Fruit fly (Drosophila melanogaster) whole organism, embryonic: ENCODE data around the gene chic.

ENCODE experiments used
- CG10366 ChIP-seq: fragments of 200-800 bp; sonication (Bioruptor generic); IDR thresholded peaks from 2 replicates; pipeline ENCODE4 v1.3.6; 2022; ENCODE audit warnings: missing biosample characterization, missing genetic modification characterization
- CG10565 ChIP-seq: fragments of 200-800 bp; sonication (Bioruptor generic); optimal IDR thresholded peaks from 3 replicates; lab custom pipeline; 2016; ENCODE audit warnings: missing biosample characterization, mild to moderate bottlenecking, missing genetic modification characterization
- CG11085 ChIP-seq: fragments of 200-800 bp; sonication (Bioruptor generic); IDR thresholded peaks from 2 replicates; pipeline ENCODE4 v1.3.6; 2022; ENCODE audit warnings: missing biosample characterization, missing genetic modification characterization
- CG12104 ChIP-seq: fragments of 200-800 bp; sonication (Bioruptor generic); optimal IDR thresholded peaks from 3 replicates; lab custom pipeline; 2016; ENCODE audit warnings: missing biosample characterization, missing genetic modification characterization
- CG12299 ChIP-seq: fragments of 200-800 bp; sonication (Bioruptor generic); optimal IDR thresholded peaks from 2 replicates; lab custom pipeline; 2018; ENCODE audit warnings: missing biosample characterization, mild to moderate bottlenecking, missing genetic modification characterization
- CG12942 ChIP-seq: fragments of 200-800 bp; sonication (Bioruptor generic); optimal IDR thresholded peaks from 3 replicates; lab custom pipeline; 2016; ENCODE audit warnings: missing biosample characterization, missing genetic modification characterization
- CG13123 ChIP-seq: fragments of 200-800 bp; sonication (Bioruptor generic); optimal IDR thresholded peaks from 2 replicates; lab custom pipeline; 2016; ENCODE audit warnings: missing biosample characterization, missing genetic modification characterization
- CG13894 ChIP-seq: fragments of 200-800 bp; sonication (Bioruptor generic); optimal IDR thresholded peaks from 3 replicates; lab custom pipeline; 2018; ENCODE audit warnings: missing biosample characterization, mild to moderate bottlenecking, missing genetic modification characterization, moderate library complexity
- CG14710 ChIP-seq: fragments of 200-800 bp; sonication (Bioruptor generic); optimal IDR thresholded peaks from 3 replicates; lab custom pipeline; 2019; ENCODE audit warnings: missing biosample characterization, mild to moderate bottlenecking, missing genetic modification characterization, moderate library complexity
- CG15073 ChIP-seq: fragments of 200-800 bp; sonication (Bioruptor generic); optimal IDR thresholded peaks from 2 replicates; lab custom pipeline; 2016; ENCODE audit warnings: missing biosample characterization, missing genetic modification characterization
- CG1647 ChIP-seq: fragments of 200-800 bp; sonication (Bioruptor generic); optimal IDR thresholded peaks from 3 replicates; lab custom pipeline; 2016; ENCODE audit warnings: missing biosample characterization, missing genetic modification characterization
- CG1832 ChIP-seq: fragments of 200-800 bp; sonication (Bioruptor generic); optimal IDR thresholded peaks from 2 replicates; lab custom pipeline; 2017; ENCODE audit warnings: missing biosample characterization, mild to moderate bottlenecking, missing genetic modification characterization, inconsistent platforms
- CG4854 ChIP-seq: fragments of 200-800 bp; sonication (Bioruptor generic); optimal IDR thresholded peaks from 2 replicates; lab custom pipeline; 2016; ENCODE audit warnings: missing biosample characterization, missing genetic modification characterization, inconsistent platforms
- CG6854 ChIP-seq: fragments of 200-800 bp; sonication (Bioruptor generic); optimal IDR thresholded peaks from 3 replicates; lab custom pipeline; 2017; ENCODE audit warnings: missing biosample characterization, mild to moderate bottlenecking, missing genetic modification characterization
- CG7357 ChIP-seq: fragments of 200-800 bp; sonication (Bioruptor generic); IDR thresholded peaks from 3 replicates; pipeline ENCODE4 v1.3.6; 2022; ENCODE audit warnings: missing biosample characterization, missing genetic modification characterization
- CG7372 ChIP-seq: fragments of 200-800 bp; sonication (Bioruptor generic); IDR thresholded peaks from 2 replicates; pipeline ENCODE4 v1.3.6; 2022; ENCODE audit warnings: missing biosample characterization, missing genetic modification characterization
- CG7839 ChIP-seq: fragments of 200-800 bp; sonication (Bioruptor generic); optimal IDR thresholded peaks from 3 replicates; lab custom pipeline; 2018; ENCODE audit warnings: missing biosample characterization, mild to moderate bottlenecking, missing genetic modification characterization, moderate library complexity
- CG8089 ChIP-seq: fragments of 200-800 bp; sonication (Bioruptor generic); optimal IDR thresholded peaks from 3 replicates; lab custom pipeline; 2016; ENCODE audit warnings: missing biosample characterization, missing genetic modification characterization
- CG8281 ChIP-seq: fragments of 200-800 bp; sonication (Bioruptor generic); optimal IDR thresholded peaks from 2 replicates; lab custom pipeline; 2018; ENCODE audit warnings: missing biosample characterization, mild to moderate bottlenecking, missing genetic modification characterization, moderate library complexity
- CG8359 ChIP-seq: fragments of 200-800 bp; sonication (Bioruptor generic); optimal IDR thresholded peaks from 2 replicates; lab custom pipeline; 2017; ENCODE audit warnings: missing biosample characterization, mild to moderate bottlenecking, missing genetic modification characterization, borderline replicate concordance
- CG9727 ChIP-seq: fragments of 200-800 bp; sonication (Bioruptor generic); optimal IDR thresholded peaks from 3 replicates; lab custom pipeline; 2017; ENCODE audit warnings: missing biosample characterization, mild to moderate bottlenecking, missing genetic modification characterization
- Hr51 ChIP-seq, 2 experiments: fragments of 200-800 bp; sonication (Bioruptor generic); optimal IDR thresholded peaks; 2 replicates in 1 of 2; 3 replicates in 1 of 2; lab custom pipeline; 2016 to 2018; ENCODE audit warnings: missing biosample characterization in 2 of 2, missing genetic modification characterization in 2 of 2, mild to moderate bottlenecking in 1 of 2, moderate library complexity in 1 of 2
- Hsf ChIP-seq: fragments of 200-800 bp; sonication (Bioruptor generic); optimal IDR thresholded peaks from 3 replicates; lab custom pipeline; 2016; ENCODE audit warnings: missing biosample characterization, missing genetic modification characterization
- Kr ChIP-seq: fragments of 200-800 bp; sonication (Bioruptor generic); optimal IDR thresholded peaks from 2 replicates; lab custom pipeline; 2017; ENCODE audit warnings: missing biosample characterization, mild to moderate bottlenecking, missing genetic modification characterization
- Mad ChIP-seq: fragments of 200-800 bp; sonication (Bioruptor generic); optimal IDR thresholded peaks from 2 replicates; lab custom pipeline; 2016; ENCODE audit warnings: missing biosample characterization, missing genetic modification characterization
- Mrtf ChIP-seq: fragments of 200-800 bp; sonication (Bioruptor generic); IDR thresholded peaks from 3 replicates; pipeline ENCODE4 v1.3.6; 2022; ENCODE audit warnings: missing biosample characterization, missing genetic modification characterization
- NC2α ChIP-seq: fragments of 200-800 bp; sonication (Bioruptor generic); optimal IDR thresholded peaks from 2 replicates; lab custom pipeline; 2016; ENCODE audit warnings: missing biosample characterization, missing genetic modification characterization
- Oaz ChIP-seq: fragments of 200-800 bp; sonication (Bioruptor generic); IDR thresholded peaks from 2 replicates; pipeline ENCODE4 v1.3.6; 2022; ENCODE audit warnings: missing biosample characterization, missing genetic modification characterization
- Ptx1 ChIP-seq: fragments of 200-800 bp; sonication (Bioruptor generic); IDR thresholded peaks from 2 replicates; pipeline ENCODE4 v1.3.6; 2022; ENCODE audit warnings: missing biosample characterization, missing genetic modification characterization
- Rfx ChIP-seq: fragments of 200-800 bp; sonication (Bioruptor generic); IDR thresholded peaks from 2 replicates; pipeline ENCODE4 v1.3.6; 2022; ENCODE audit warnings: missing biosample characterization, missing genetic modification characterization
- Stat92E ChIP-seq, 3 experiments: fragments of >200 bp in 2 of 3; fragments of 200-800 bp in 1 of 3; sonication (Bioruptor generic) in 1 of 3; optimal IDR thresholded peaks; 2 replicates each; lab custom pipeline; 2017 to 2019; ENCODE audit warnings: missing biosample characterization in 3 of 3, missing genetic modification characterization in 3 of 3, mild to moderate bottlenecking in 1 of 3, moderate library complexity in 1 of 3
- ab ChIP-seq: fragments of 200-800 bp; sonication (Bioruptor generic); optimal IDR thresholded peaks from 2 replicates; lab custom pipeline; 2016; ENCODE audit warnings: missing biosample characterization, missing genetic modification characterization
- ato ChIP-seq: fragments of 200-800 bp; sonication (Bioruptor generic); IDR thresholded peaks from 2 replicates; pipeline ENCODE4 v1.3.6; 2022; ENCODE audit warnings: missing biosample characterization, missing genetic modification characterization; ENCODE audit not compliant: partially characterized antibody
- chn ChIP-seq: fragments of 200-800 bp; sonication (Bioruptor generic); optimal IDR thresholded peaks from 2 replicates; lab custom pipeline; 2016; ENCODE audit warnings: missing biosample characterization, missing genetic modification characterization
- dmrt11E ChIP-seq: fragments of 200-800 bp; sonication (Bioruptor generic); optimal IDR thresholded peaks from 3 replicates; lab custom pipeline; 2018; ENCODE audit warnings: missing biosample characterization, mild to moderate bottlenecking, missing genetic modification characterization, moderate library complexity
- emc ChIP-seq: fragments of 200-800 bp; sonication (Bioruptor generic); optimal IDR thresholded peaks from 2 replicates; lab custom pipeline; 2016; ENCODE audit warnings: missing biosample characterization, missing genetic modification characterization
- ewg ChIP-seq: fragments of 200-800 bp; sonication (Bioruptor generic); optimal IDR thresholded peaks from 3 replicates; lab custom pipeline; 2017; ENCODE audit warnings: mild to moderate bottlenecking, missing biosample characterization, missing genetic modification reagents, missing genetic modification characterization
- ftz-f1 ChIP-seq: fragments of 200-800 bp; sonication (Bioruptor generic); optimal IDR thresholded peaks from 2 replicates; lab custom pipeline; 2016; ENCODE audit warnings: missing biosample characterization, missing genetic modification characterization
- her ChIP-seq: fragments of 200-800 bp; sonication (Bioruptor generic); optimal IDR thresholded peaks from 2 replicates; lab custom pipeline; 2016; ENCODE audit warnings: missing biosample characterization, missing genetic modification characterization
- lbe ChIP-seq: fragments of 200-800 bp; sonication (Bioruptor generic); optimal IDR thresholded peaks from 2 replicates; lab custom pipeline; 2016; ENCODE audit warnings: missing biosample characterization, mild to moderate bottlenecking, missing genetic modification characterization
- org-1 ChIP-seq: fragments of 200-800 bp; sonication (Bioruptor generic); optimal IDR thresholded peaks from 2 replicates; lab custom pipeline; 2017; ENCODE audit warnings: missing biosample characterization, missing genetic modification characterization
- otp ChIP-seq: fragments of 200-800 bp; sonication (Bioruptor generic); IDR thresholded peaks from 3 replicates; pipeline ENCODE4, ENCODE4 v1.3.6; 2022; ENCODE audit warnings: missing biosample characterization, missing genetic modification characterization
- pb ChIP-seq: fragments of 200-800 bp; sonication (Bioruptor generic); optimal IDR thresholded peaks from 3 replicates; lab custom pipeline; 2016; ENCODE audit warnings: missing biosample characterization, missing genetic modification characterization
- pzg ChIP-seq: fragments of 200-800 bp; sonication (Bioruptor generic); optimal IDR thresholded peaks from 3 replicates; lab custom pipeline; 2018; ENCODE audit warnings: missing biosample characterization, mild to moderate bottlenecking, missing genetic modification characterization, moderate library complexity
- sisA ChIP-seq: fragments of 200-800 bp; sonication (Bioruptor generic); IDR thresholded peaks from 2 replicates; pipeline ENCODE4 v1.3.6; 2022; ENCODE audit warnings: missing biosample characterization, missing genetic modification characterization
- sug ChIP-seq: fragments of 200-800 bp; optimal IDR thresholded peaks from 2 replicates; lab custom pipeline; 2019; ENCODE audit warnings: missing biosample characterization, mild to moderate bottlenecking, missing genetic modification characterization, moderate library complexity
- twi ChIP-seq: fragments of 200-800 bp; optimal IDR thresholded peaks from 2 replicates; lab custom pipeline; 2019; ENCODE audit warnings: missing biosample characterization, mild to moderate bottlenecking, missing genetic modification characterization, moderate library complexity
- unc-4 ChIP-seq: fragments of 200-800 bp; sonication (Bioruptor generic); IDR thresholded peaks from 2 replicates; pipeline ENCODE4 v1.3.6; 2022; ENCODE audit warnings: missing biosample characterization, missing genetic modification characterization; ENCODE audit not compliant: partially characterized antibody
- yki ChIP-seq: fragments of >200 bp; optimal IDR thresholded peaks from 3 replicates; lab custom pipeline; 2018

The chic gene

DNA sequence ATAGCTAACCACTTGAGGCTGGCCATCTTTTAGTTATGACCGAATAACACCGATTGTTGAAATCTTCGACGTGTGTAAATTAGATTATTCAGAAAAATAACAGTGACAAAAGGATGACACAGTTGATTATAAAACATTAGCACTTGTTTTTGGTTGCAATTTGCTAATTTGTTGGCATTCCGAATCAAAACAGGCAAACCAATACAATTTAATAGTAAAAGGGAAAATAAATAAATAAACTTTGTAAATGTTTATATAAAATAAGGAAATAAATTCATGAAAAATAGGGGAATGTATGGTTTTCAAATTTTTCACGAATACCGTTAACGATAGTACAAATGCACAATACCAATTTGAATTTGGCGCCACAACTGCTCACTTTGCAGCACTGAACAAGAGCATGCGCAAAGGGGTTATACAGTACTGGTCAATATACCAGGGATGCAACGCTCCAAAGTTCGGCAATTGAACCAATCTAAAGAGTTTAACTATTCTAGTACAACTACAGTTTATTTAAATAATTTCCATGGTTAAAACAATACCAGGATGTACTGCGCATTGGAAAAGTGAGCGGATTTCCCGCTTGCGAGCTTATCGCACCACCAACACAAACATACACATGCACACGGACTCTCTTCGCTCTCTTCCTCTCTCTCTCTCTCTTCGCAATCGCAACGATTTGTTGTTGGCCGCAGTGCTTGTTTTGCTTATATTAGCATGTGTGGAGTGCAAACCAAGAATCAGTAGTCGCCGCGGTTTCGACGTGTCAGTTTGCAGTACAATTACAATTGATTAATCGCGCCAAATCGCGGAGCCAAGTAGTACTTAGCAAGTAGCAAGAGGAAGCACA is 37.4 kb downstream of the chic start, which contains the start of the genes Sfp26Ad and Gpdh1 (continued):
- TF ChIP-seq pzg (GFP tag; lab: Kevin White, UChicago), result peak; percentile 96
- TF ChIP-seq CG12104 (GFP tag; lab: Kevin White, UChicago), result peak; percentile 52
- no peak for TF ChIP-seq CG15073 (GFP tag; lab: Kevin White, UChicago)
- peak; percentile 68 for TF ChIP-seq CG10565 (GFP tag; lab: Kevin White, UChicago)
- peak; percentile 77 for TF ChIP-seq Hsf
- TF ChIP-seq CG12299 (tag; lab: Kevin White, UChicago), result peak; percentile 64
- peak; percentile 85 for TF ChIP-seq yki (lab: Kevin White, UChicago)
- peak; percentile 15; the same call in 1 of the 2 replicates for TF ChIP-seq ato (GFP tag; lab: Robert Waterston, UW)
- peak; percentile 100 for TF ChIP-seq ewg
- peak; percentile 55 for TF ChIP-seq pb (GFP tag; lab: Kevin White, UChicago)
- peak; percentile 26 for TF ChIP-seq twi (tag; lab: Kevin White, UChicago)
- no peak for TF ChIP-seq CG8281
- peak; percentile 45 for TF ChIP-seq CG8089
- TF ChIP-seq CG11085 (GFP tag; lab: Robert Waterston, UW), result peak; percentile 56; the same call in 1 of the 2 replicates
- peak; percentile 60 for TF ChIP-seq CG13894 (tag; lab: Kevin White, UChicago)
- peak; percentile 46; the same call in 1 of the 3 replicates for TF ChIP-seq Mrtf (GFP tag; lab: Robert Waterston, UW)
- TF ChIP-seq CG13123 (GFP tag; lab: Kevin White, UChicago), result peak; percentile 75
- TF ChIP-seq unc-4 (GFP tag; lab: Robert Waterston, UW), result peak; percentile 55
- no peak for TF ChIP-seq org-1 (GFP tag; lab: Kevin White, UChicago)
- peak; percentile 50 for TF ChIP-seq CG9727 (GFP tag; lab: Kevin White, UChicago)
- 0 out of 2 replicates have a peak, but pooled peaks have one; percentile 50 for TF ChIP-seq CG7372
- TF ChIP-seq CG10366 (GFP tag; lab: Robert Waterston, UW), result peak; percentile 64
- TF ChIP-seq dmrt11E (tag; lab: Kevin White, UChicago), result peak; percentile 38
- no peak for TF ChIP-seq Stat92E (GFP tag; optimal IDR thresholded peaks at IDR 0.05; lab: Kevin White, UChicago)
- TF ChIP-seq Hr51 (GFP tag; optimal IDR thresholded peaks at IDR 0.05; lab: Kevin White, UChicago), result peak; percentile 64 to 88
- TF ChIP-seq Rfx, result peak; percentile 84
- TF ChIP-seq CG1647 (GFP tag; lab: Kevin White, UChicago), result peak; percentile 83
- TF ChIP-seq sug (tag; lab: Kevin White, UChicago), result peak; percentile 56
- peak; percentile 71 for TF ChIP-seq CG12942 (GFP tag; lab: Kevin White, UChicago)
- peak; percentile 51 for TF ChIP-seq NC2α (GFP tag; lab: Kevin White, UChicago)
- TF ChIP-seq Oaz (GFP tag; lab: Robert Waterston, UW), result no peak
- peak; percentile 53 for TF ChIP-seq Ptx1 (GFP tag; lab: Robert Waterston, UW)
- peak; percentile 66 for TF ChIP-seq CG7839 (tag; lab: Kevin White, UChicago)
- peak; percentile 64 for TF ChIP-seq CG4854 (GFP tag; lab: Kevin White, UChicago)
- TF ChIP-seq CG7357 (GFP tag; lab: Robert Waterston, UW), result no peak
- no peak for TF ChIP-seq CG8359 (GFP tag; lab: Kevin White, UChicago)
- TF ChIP-seq CG6854 (GFP tag; lab: Kevin White, UChicago), result peak; percentile 47
- peak; percentile 80 for TF ChIP-seq Mad (GFP tag; lab: Kevin White, UChicago)
- peak; percentile 79 for TF ChIP-seq CG14710 (tag; lab: Kevin White, UChicago)
- peak; percentile 65 for TF ChIP-seq sisA (GFP tag; lab: Robert Waterston, UW)
- peak; percentile 58 for TF ChIP-seq emc (GFP tag; lab: Kevin White, UChicago)
- peak; percentile 26 for TF ChIP-seq ab (GFP tag; lab: Kevin White, UChicago)
- no peak for TF ChIP-seq CG1832 (GFP tag; lab: Kevin White, UChicago)
- TF ChIP-seq Kr (GFP tag; lab: Kevin White, UChicago), result no peak
- peak; percentile 51 for TF ChIP-seq ftz-f1 (GFP tag; lab: Kevin White, UChicago)
- TF ChIP-seq otp, result no peak
- peak; percentile 77 for TF ChIP-seq her (GFP tag; lab: Kevin White, UChicago)
- peak; percentile 74 for TF ChIP-seq chn
- TF ChIP-seq lbe, result peak; percentile 80
